Worm (Caenorhabditis elegans) whole organism, mixed stage, embryonic: ENCODE measurements around the gene nlp-7.

Experiments used
- M03D4.4 ChIP-seq: sonication (generic microtip); optimal IDR thresholded peaks from 2 replicates; lab custom pipeline; 2017; ENCODE audit warnings: mild to moderate bottlenecking, missing genetic modification characterization, missing compliant biosample characterization
- bed-3 ChIP-seq: fragments of 200-800 bp; sonication (Bioruptor generic); optimal IDR thresholded peaks from 3 replicates; lab custom pipeline; 2018; ENCODE audit warnings: mild to moderate bottlenecking, missing genetic modification characterization, moderate library complexity, missing compliant biosample characterization
- blmp-1 ChIP-seq: fragments of 150-350 bp; optimal IDR thresholded peaks from 2 replicates; lab custom pipeline; 2014; ENCODE audit warnings: missing biosample characterization, missing genetic modification characterization
- ceh-39 ChIP-seq: fragments of 150-350 bp; optimal IDR thresholded peaks from 2 replicates; lab custom pipeline; 2014; ENCODE audit warnings: missing biosample characterization, missing genetic modification characterization
- ceh-43 ChIP-seq: fragments of 200-800 bp; sonication (Bioruptor generic); optimal IDR thresholded peaks from 2 replicates; lab custom pipeline; 2018; ENCODE audit warnings: mild to moderate bottlenecking, missing genetic modification characterization, moderate library complexity, missing compliant biosample characterization
- ceh-83 ChIP-seq: fragments of 200-800 bp; sonication (Bioruptor generic); optimal IDR thresholded peaks from 2 replicates; lab custom pipeline; 2018; ENCODE audit warnings: mild to moderate bottlenecking, missing genetic modification characterization, missing compliant biosample characterization
- ces-1 ChIP-seq: fragments of 150-350 bp; optimal IDR thresholded peaks from 2 replicates; lab custom pipeline; 2014; ENCODE audit warnings: missing biosample characterization, missing genetic modification reagents, missing genetic modification characterization
- cnd-1 ChIP-seq: fragments of 200-800 bp; sonication (Bioruptor generic); optimal IDR thresholded peaks from 2 replicates; lab custom pipeline; 2018; ENCODE audit warnings: mild to moderate bottlenecking, missing genetic modification characterization, missing compliant biosample characterization
- drap-1 ChIP-seq: fragments of 200-800 bp; sonication (Bioruptor generic); optimal IDR thresholded peaks from 3 replicates; lab custom pipeline; 2018; ENCODE audit warnings: mild to moderate bottlenecking, missing genetic modification characterization, missing compliant biosample characterization
- elt-1 ChIP-seq: sonication (generic microtip); optimal IDR thresholded peaks from 2 replicates; lab custom pipeline; 2017; ENCODE audit warnings: missing genetic modification characterization, mild to moderate bottlenecking, missing compliant biosample characterization, antibody characterized with exemption, moderate library complexity, borderline replicate concordance; ENCODE audit not compliant: insufficient read depth
- elt-3 ChIP-seq: fragments of 150-350 bp; optimal IDR thresholded peaks from 2 replicates; lab custom pipeline; 2014; ENCODE audit warnings: missing biosample characterization, missing genetic modification characterization
- flh-1 ChIP-seq: fragments of 200-800 bp; sonication (Bioruptor generic); optimal IDR thresholded peaks from 2 replicates; lab custom pipeline; 2018; ENCODE audit warnings: mild to moderate bottlenecking, missing genetic modification characterization, moderate library complexity, missing compliant biosample characterization
- ham-2 ChIP-seq: fragments of 200-800 bp; sonication (Bioruptor generic); optimal IDR thresholded peaks from 2 replicates; lab custom pipeline; 2018; ENCODE audit warnings: mild to moderate bottlenecking, missing genetic modification characterization, missing compliant biosample characterization
- lin-13 ChIP-seq: fragments of 150-350 bp; optimal IDR thresholded peaks from 2 replicates; lab custom pipeline; 2014; ENCODE audit warnings: missing biosample characterization, missing genetic modification characterization
- lin-32 ChIP-seq: fragments of 200-800 bp; sonication (Bioruptor generic); optimal IDR thresholded peaks from 2 replicates; lab custom pipeline; 2018; ENCODE audit warnings: mild to moderate bottlenecking, missing genetic modification characterization, missing compliant biosample characterization
- lsy-2 ChIP-seq: fragments of 150-350 bp; optimal IDR thresholded peaks from 2 replicates; lab custom pipeline; 2014; ENCODE audit warnings: missing biosample characterization, missing genetic modification characterization
- mab-5 ChIP-seq: fragments of 150-350 bp; optimal IDR thresholded peaks from 2 replicates; lab custom pipeline; 2014; ENCODE audit warnings: missing biosample characterization, missing genetic modification characterization
- mls-2 ChIP-seq: sonication (generic microtip); optimal IDR thresholded peaks from 2 replicates; lab custom pipeline; 2016; ENCODE audit warnings: mild to moderate bottlenecking, missing genetic modification characterization, moderate library complexity, missing compliant biosample characterization
- nhr-2 ChIP-seq: fragments of 150-350 bp; optimal IDR thresholded peaks from 2 replicates; lab custom pipeline; 2014; ENCODE audit warnings: missing biosample characterization, missing genetic modification characterization
- nhr-237 ChIP-seq: fragments of 150-350 bp; optimal IDR thresholded peaks from 2 replicates; lab custom pipeline; 2014; ENCODE audit warnings: missing biosample characterization, missing genetic modification characterization
- nhr-28 ChIP-seq: fragments of 150-350 bp; optimal IDR thresholded peaks from 2 replicates; lab custom pipeline; 2014; ENCODE audit warnings: missing biosample characterization, missing genetic modification characterization
- nhr-76 ChIP-seq: sonication (generic microtip); optimal IDR thresholded peaks from 2 replicates; lab custom pipeline; 2017; ENCODE audit warnings: missing biosample characterization, missing genetic modification characterization
- sem-2 ChIP-seq: fragments of 200-800 bp; sonication (Bioruptor generic); optimal IDR thresholded peaks from 2 replicates; lab custom pipeline; 2018; ENCODE audit warnings: mild to moderate bottlenecking, missing genetic modification characterization, missing compliant biosample characterization
- snpc-4 ChIP-seq: fragments of 150-350 bp; optimal IDR thresholded peaks from 2 replicates; lab custom pipeline; 2014; ENCODE audit warnings: missing biosample characterization, missing genetic modification characterization
- sptf-1 ChIP-seq: sonication (generic microtip); optimal IDR thresholded peaks from 2 replicates; lab custom pipeline; 2017; ENCODE audit warnings: mild to moderate bottlenecking, missing genetic modification characterization, moderate library complexity, missing compliant biosample characterization
- unc-39 ChIP-seq: fragments of 150-350 bp; optimal IDR thresholded peaks from 2 replicates; lab custom pipeline; 2014; ENCODE audit warnings: missing biosample characterization, missing genetic modification characterization
- zip-8 ChIP-seq: fragments of 150-350 bp; optimal IDR thresholded peaks from 2 replicates; lab custom pipeline; 2014; ENCODE audit warnings: missing biosample characterization, missing genetic modification characterization

The nlp-7 gene

DNA sequence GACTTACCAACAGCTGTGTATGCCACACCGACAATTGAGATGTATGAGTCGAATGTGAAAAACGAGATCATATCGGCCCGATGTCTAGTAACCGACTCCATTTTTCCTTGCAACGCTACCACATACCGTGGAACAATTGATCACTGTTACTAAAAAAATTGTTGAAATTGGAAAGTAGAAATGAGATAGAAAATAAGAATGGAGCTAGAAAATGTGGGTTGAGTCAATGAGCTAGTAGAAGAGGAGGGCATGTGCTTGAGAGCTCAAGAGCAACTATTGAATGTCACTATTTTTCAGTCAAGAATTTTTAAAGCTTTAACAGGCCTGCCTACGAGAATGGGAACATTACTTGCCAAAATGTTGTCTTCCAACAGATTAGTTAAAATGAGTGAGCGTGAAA, 32.1 kb downstream of the nlp-7 start, which contains the start of gene K01A12.3:
Gene K01A12.3 (minus strand): TSS at position 101 of the 400 bp plus-strand sequence.
- TF ChIP-seq elt-1 (tag; lab: Kevin White, UChicago), result no peak
- TF ChIP-seq lsy-2 (tag; lab: Kevin White, UChicago), result no peak
- no peak for TF ChIP-seq sem-2 (GFP tag; lab: Kevin White, UChicago)
- TF ChIP-seq blmp-1 (tag; lab: Kevin White, UChicago), result no peak
- TF ChIP-seq nhr-28, result no peak

ce11 chrX:8638679-8639184, 45.8 kb downstream of the nlp-7 start:
- TF ChIP-seq snpc-4 (tag; lab: Kevin White, UChicago), result no peak
- peak; percentile 80 for TF ChIP-seq sptf-1 (tag; lab: Kevin White, UChicago)
- peak; percentile 1 for TF ChIP-seq lin-32 (GFP tag; lab: Kevin White, UChicago)
- no peak for TF ChIP-seq ces-1 (GFP tag; lab: Kevin White, UChicago)
- peak; percentile 72 for TF ChIP-seq M03D4.4
- peak; percentile 47 for TF ChIP-seq ham-2
- peak; percentile 76 for TF ChIP-seq ceh-43 (GFP tag; lab: Kevin White, UChicago)
- TF ChIP-seq ceh-83, result peak; percentile 65
- no peak for TF ChIP-seq cnd-1
- TF ChIP-seq bed-3, result peak; percentile 33
- no peak for TF ChIP-seq drap-1 (GFP tag; lab: Kevin White, UChicago)
- TF ChIP-seq sem-2 (GFP tag; lab: Kevin White, UChicago), result no peak

- TF ChIP-seq mab-5 (tag; lab: Kevin White, UChicago) (no peak), nhr-237 (tag; lab: Kevin White, UChicago) (no peak), ceh-43 (GFP tag; lab: Kevin White, UChicago) (no peak), sptf-1 (tag; lab: Kevin White, UChicago) (no peak), snpc-4 (tag; lab: Kevin White, UChicago) (no peak), elt-1 (tag; lab: Kevin White, UChicago) (no peak), sem-2 (GFP tag; lab: Kevin White, UChicago) (no peak), flh-1 (GFP tag; lab: Kevin White, UChicago) (no peak), elt-3 (no peak), nhr-76 (no peak), nhr-2 (tag; lab: Kevin White, UChicago) (no peak), ham-2 (no peak), lin-13 (tag; lab: Kevin White, UChicago) (no peak), unc-39 (tag; lab: Kevin White, UChicago) (no peak), blmp-1 (tag; lab: Kevin White, UChicago) (no peak), zip-8 (tag; lab: Kevin White, UChicago) (no peak), ceh-39 (no peak), bed-3 (no peak), mls-2 (tag; lab: Kevin White, UChicago) (no peak), M03D4.4 (no peak)
Measured at ce11 chrX:8640654-8641053, 47.7 kb downstream of the nlp-7 start.
